Fruit fly (Drosophila melanogaster) whole organism, wandering third instar larva: ENCODE data around the gene RpL10Ab.
A peak's percentile ranks its signal among the peaks of the same experiment; 100 is the strongest.

Experiments
- Jra ChIP-seq: sonication (Bioruptor generic); optimal IDR thresholded peaks from 2 replicates; lab custom pipeline; 2016; ENCODE audit warnings: missing biosample characterization, missing genetic modification characterization
- Myc ChIP-seq: fragments of >200 bp; optimal IDR thresholded peaks from 2 replicates; lab custom pipeline; 2017
- N ChIP-seq: fragments of >200 bp; optimal IDR thresholded peaks from 2 replicates; lab custom pipeline; 2018; ENCODE audit warnings: missing biosample characterization, missing external identifiers, missing genetic modification characterization
- Vsx2 ChIP-seq: fragments of 200-300, 225-300 bp; sonication (Bioruptor generic); optimal IDR thresholded peaks from 2 replicates; lab custom pipeline; 2018; ENCODE audit warnings: missing biosample characterization, missing genetic modification characterization; ENCODE audit not compliant: partially characterized antibody
- fru ChIP-seq: fragments of 200-800 bp; sonication (Bioruptor generic); optimal IDR thresholded peaks from 3 replicates; lab custom pipeline; 2016; ENCODE audit warnings: missing biosample characterization, mild to moderate bottlenecking, missing genetic modification characterization
- h ChIP-seq: fragments of 200-800 bp; sonication (Bioruptor generic); optimal IDR thresholded peaks from 3 replicates; lab custom pipeline; 2016; ENCODE audit warnings: missing biosample characterization, mild to moderate bottlenecking, missing genetic modification characterization
- pan ChIP-seq: fragments of >200 bp; optimal IDR thresholded peaks from 2 replicates; lab custom pipeline; 2017
- psq ChIP-seq: fragments of 200-800 bp; sonication (Bioruptor generic); optimal IDR thresholded peaks from 3 replicates; lab custom pipeline; 2017; ENCODE audit warnings: missing biosample characterization, mild to moderate bottlenecking, missing genetic modification characterization, moderate library complexity
- rgr ChIP-seq: fragments of 200-800 bp; sonication (Bioruptor generic); optimal IDR thresholded peaks from 3 replicates; lab custom pipeline; 2016; ENCODE audit warnings: missing biosample characterization, mild to moderate bottlenecking, missing genetic modification characterization
- woc ChIP-seq: sonication (Bioruptor generic); optimal IDR thresholded peaks from 2 replicates; lab custom pipeline; 2016; ENCODE audit warnings: missing biosample characterization, mild to moderate bottlenecking, missing genetic modification characterization

- TF ChIP-seq psq (peak; percentile 95), fru (GFP tag; lab: Kevin White, UChicago) (no peak), woc (no peak), h (GFP tag; lab: Kevin White, UChicago) (no peak), pan (no peak), rgr (GFP tag; lab: Kevin White, UChicago) (no peak), Jra (GFP tag; lab: Kevin White, UChicago) (no peak), Myc (lab: Kevin White, UChicago) (peak; percentile 14), Vsx2 (GFP tag; lab: Kevin White, UChicago) (no peak), N (no peak)
Observed at dm6 chr3L:11789773-11790172, 32.9 kb upstream of the RpL10Ab start, which contains the start of gene Pi3K68D.
